Worm (Caenorhabditis elegans): Measurements from ENCODE around the gene ZK856.14.

ZK856.14 gene

DNA sequence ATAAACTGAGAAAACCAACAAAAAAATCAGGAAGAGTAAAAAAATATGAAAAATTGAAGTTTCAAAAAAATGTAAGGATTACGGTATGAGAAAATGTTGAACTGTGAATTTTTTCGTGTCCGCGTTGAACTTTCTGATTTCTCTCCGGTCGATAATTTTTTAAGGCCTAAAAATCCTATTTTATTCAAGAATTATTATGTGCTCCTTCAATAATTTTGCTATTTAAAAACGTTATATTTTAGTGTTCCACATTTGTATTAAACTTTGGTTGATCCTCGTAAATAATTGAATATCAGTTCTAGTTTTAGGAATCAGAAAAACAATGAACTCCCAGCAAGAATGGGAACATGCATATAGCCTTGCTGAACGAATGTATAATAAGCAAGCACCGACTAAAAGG lies 4.2 kb upstream of the ZK856.14 start, which contains the start of gene hpo-40:
TSS of gene hpo-40 (plus strand) at position 301 of the 400 bp plus-strand sequence.
- TF ChIP-seq elt-1 (tag; optimal IDR thresholded peaks at IDR 0.05; ENCODE audit: borderline replicate concordance, insufficient read depth) (no peak), ztf-11 (tag; optimal IDR thresholded peaks at IDR 0.05) (no peak), ces-1 (GFP tag; optimal IDR thresholded peaks at IDR 0.05) (no peak), flh-1 (GFP tag; optimal IDR thresholded peaks at IDR 0.05) (no peak), mls-2 (tag; optimal IDR thresholded peaks at IDR 0.05) (no peak), tbx-8 (GFP tag; optimal IDR thresholded peaks at IDR 0.05) (no peak), ham-2 (GFP tag; optimal IDR thresholded peaks at IDR 0.05) (no peak), cnd-1 (tag; optimal IDR thresholded peaks at IDR 0.05) (no peak), sptf-1 (tag; optimal IDR thresholded peaks at IDR 0.05) (no peak), blmp-1 (tag; optimal IDR thresholded peaks at IDR 0.05) (no peak), zip-8 (tag; optimal IDR thresholded peaks at IDR 0.05) (no peak), mab-5 (tag; optimal IDR thresholded peaks at IDR 0.05) (no peak), unc-39 (tag; optimal IDR thresholded peaks at IDR 0.05) (no peak), lin-13 (tag; optimal IDR thresholded peaks at IDR 0.05) (no peak), ceh-83 (GFP tag; optimal IDR thresholded peaks at IDR 0.05) (no peak), unc-62 (GFP tag; optimal IDR thresholded peaks at IDR 0.05) (no peak), nhr-237 (tag; optimal IDR thresholded peaks at IDR 0.05) (no peak), nhr-2 (tag; optimal IDR thresholded peaks at IDR 0.05) (no peak), unc-120 (tag; optimal IDR thresholded peaks at IDR 0.05; ENCODE audit: poor library complexity, severe bottlenecking) (no peak)

- TF ChIP-seq ces-1 (GFP tag; optimal IDR thresholded peaks at IDR 0.05): no peak
- no peak for TF ChIP-seq drap-1 (GFP tag; optimal IDR thresholded peaks at IDR 0.05)
- no peak for TF ChIP-seq ztf-11 (tag; optimal IDR thresholded peaks at IDR 0.05)
- no peak for TF ChIP-seq nhr-237 (tag; optimal IDR thresholded peaks at IDR 0.05)
Measured at ce11 chrV:10220605-10221004, 3.8 kb downstream of the ZK856.14 start, which contains the start of gene C12D8.13. C12D8.13 (minus strand) TSS chrV:10220705.

- TF ChIP-seq ztf-11 (tag; optimal IDR thresholded peaks at IDR 0.05) (no peak), nhr-237 (tag; optimal IDR thresholded peaks at IDR 0.05) (no peak), nhr-2 (tag; optimal IDR thresholded peaks at IDR 0.05) (no peak), elt-1 (tag; optimal IDR thresholded peaks at IDR 0.05; ENCODE audit: borderline replicate concordance, insufficient read depth) (no peak), nhr-12 (tag; optimal IDR thresholded peaks at IDR 0.05) (no peak), ham-2 (GFP tag; optimal IDR thresholded peaks at IDR 0.05) (no peak), cnd-1 (tag; optimal IDR thresholded peaks at IDR 0.05) (no peak), nhr-28 (tag; optimal IDR thresholded peaks at IDR 0.05) (no peak), sem-2 (GFP tag; optimal IDR thresholded peaks at IDR 0.05) (no peak)
Measured at ce11 chrV:10221317-10221716, 4.5 kb downstream of the ZK856.14 start, which contains the start of the genes fipr-5 and fipr-9. fipr-5 (minus strand) TSS chrV:10221417. fipr-9 (plus strand) TSS chrV:10221662.

DNA sequence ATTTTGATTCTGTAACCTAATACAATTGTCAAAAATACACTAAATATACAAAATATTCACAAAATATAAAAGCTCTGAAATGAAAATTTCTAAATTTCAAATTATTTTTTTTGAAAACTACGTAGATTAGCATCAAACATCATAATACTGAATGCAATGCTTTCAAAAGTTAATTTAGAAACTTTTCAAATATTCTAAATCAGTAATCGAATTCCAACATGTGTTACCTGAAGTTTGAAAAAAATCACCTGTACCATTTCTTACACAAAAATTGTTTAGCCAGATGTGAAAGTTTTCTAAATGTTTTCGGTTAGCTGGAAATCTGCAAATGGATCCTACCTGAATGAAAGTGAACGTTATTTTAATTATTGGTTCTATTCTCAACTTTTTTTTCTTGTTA lies 5.2 kb downstream of the ZK856.14 start, which contains the start of gene C12D8.20:
TSS of gene C12D8.20 (plus strand) at position 301 of the 400 bp plus-strand sequence.
- TF ChIP-seq snpc-4 (tag; optimal IDR thresholded peaks at IDR 0.05) (no peak), ceh-39 (tag; optimal IDR thresholded peaks at IDR 0.05) (no peak), drap-1 (GFP tag; optimal IDR thresholded peaks at IDR 0.05) (no peak), ztf-11 (tag; optimal IDR thresholded peaks at IDR 0.05) (no peak), nhr-12 (tag; optimal IDR thresholded peaks at IDR 0.05) (no peak), ces-1 (GFP tag; optimal IDR thresholded peaks at IDR 0.05) (no peak), nhr-28 (tag; optimal IDR thresholded peaks at IDR 0.05) (no peak), unc-39 (tag; optimal IDR thresholded peaks at IDR 0.05) (no peak), mep-1 (tag; optimal IDR thresholded peaks at IDR 0.05) (no peak), elt-3 (tag; optimal IDR thresholded peaks at IDR 0.05) (no peak), unc-62 (GFP tag; optimal IDR thresholded peaks at IDR 0.05) (no peak), nhr-237 (tag; optimal IDR thresholded peaks at IDR 0.05) (no peak), M03D4.4 (tag; optimal IDR thresholded peaks at IDR 0.05) (no peak)

ce11 chrV:10224619-10225018 lies 7.8 kb downstream of the ZK856.14 start:
- TF ChIP-seq ceh-83 (GFP tag; optimal IDR thresholded peaks at IDR 0.05) (no peak), lin-32 (GFP tag; optimal IDR thresholded peaks at IDR 0.05) (no peak), flh-1 (GFP tag; optimal IDR thresholded peaks at IDR 0.05) (no peak), nhr-2 (tag; optimal IDR thresholded peaks at IDR 0.05) (no peak), sem-2 (GFP tag; optimal IDR thresholded peaks at IDR 0.05) (no peak), nhr-12 (tag; optimal IDR thresholded peaks at IDR 0.05) (no peak)

DNA sequence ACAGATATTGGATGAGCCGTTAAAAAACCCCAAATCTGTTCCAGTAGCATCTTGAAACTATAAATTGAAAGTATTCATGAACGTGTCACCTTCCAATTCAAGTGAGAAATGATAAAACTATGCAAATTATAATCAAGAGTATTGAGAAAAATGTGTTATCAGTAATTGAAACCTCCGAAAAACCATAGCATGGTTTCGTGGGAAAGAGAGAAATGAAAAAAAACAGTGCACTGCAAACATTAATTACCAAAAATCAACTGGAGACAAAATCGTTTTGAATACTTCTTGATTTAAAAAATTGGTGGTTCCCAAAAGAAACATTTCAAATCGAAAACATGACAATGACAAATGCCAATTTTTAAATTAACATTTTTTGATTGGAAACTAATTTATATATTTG lies 8.8 kb downstream of the ZK856.14 start, which contains the start of gene daf-36:
TSS of gene daf-36 (minus strand) at position 101 of the 400 bp plus-strand sequence.
- no peak for TF ChIP-seq cnd-1 (tag; optimal IDR thresholded peaks at IDR 0.05)
- TF ChIP-seq M03D4.4 (tag; optimal IDR thresholded peaks at IDR 0.05): no peak
- TF ChIP-seq drap-1 (GFP tag; optimal IDR thresholded peaks at IDR 0.05): no peak
- no peak for TF ChIP-seq lin-32 (GFP tag; optimal IDR thresholded peaks at IDR 0.05)
- no peak for TF ChIP-seq mls-2 (tag; optimal IDR thresholded peaks at IDR 0.05)
- TF ChIP-seq ceh-39 (tag; optimal IDR thresholded peaks at IDR 0.05): no peak
- no peak for TF ChIP-seq ceh-83 (GFP tag; optimal IDR thresholded peaks at IDR 0.05)
- no peak for TF ChIP-seq unc-39 (tag; optimal IDR thresholded peaks at IDR 0.05)
- TF ChIP-seq sptf-1 (tag; optimal IDR thresholded peaks at IDR 0.05): no peak
- no peak for TF ChIP-seq bed-3 (GFP tag; optimal IDR thresholded peaks at IDR 0.05)
- no peak for TF ChIP-seq blmp-1 (tag; optimal IDR thresholded peaks at IDR 0.05)

All from whole organism, mixed stage, embryonic.